Fruit fly (Drosophila melanogaster) whole organism, prepupa: ENCODE results near the gene vers.

Source experiments
- Blimp-1 ChIP-seq: fragments of 200-800 bp; sonication (Bioruptor generic); optimal IDR thresholded peaks from 3 replicates; lab custom pipeline; 2017; ENCODE audit warnings: missing biosample characterization, missing genetic modification characterization, mild to moderate bottlenecking, moderate library complexity, missing genetic modification reagents
- CG10669 ChIP-seq: fragments of 200-800 bp; sonication (Bioruptor generic); optimal IDR thresholded peaks from 3 replicates; lab custom pipeline; 2018; ENCODE audit warnings: missing biosample characterization, mild to moderate bottlenecking, missing genetic modification characterization, moderate library complexity
- CG11294 ChIP-seq: fragments of 200-800 bp; sonication (Bioruptor generic); IDR thresholded peaks from 2 replicates; pipeline ENCODE4 v1.3.6; 2022; ENCODE audit warnings: missing biosample characterization, missing genetic modification characterization
- CG11762 ChIP-seq: fragments of 200-800 bp; sonication (Bioruptor generic); optimal IDR thresholded peaks from 3 replicates; lab custom pipeline; 2016; ENCODE audit warnings: missing biosample characterization, missing genetic modification characterization; ENCODE audit not compliant: insufficient read depth
- CG11902 ChIP-seq: fragments of 200-800 bp; sonication (Bioruptor generic); optimal IDR thresholded peaks from 3 replicates; lab custom pipeline; 2016; ENCODE audit warnings: missing biosample characterization, missing genetic modification characterization
- CG15336 ChIP-seq: fragments of 200-800 bp; sonication (Bioruptor generic); IDR thresholded peaks from 2 replicates; pipeline ENCODE4 v1.3.6; 2022; ENCODE audit warnings: missing biosample characterization, missing genetic modification characterization
- CG1621 ChIP-seq: fragments of 200-800 bp; sonication (Bioruptor generic); optimal IDR thresholded peaks from 3 replicates; lab custom pipeline; 2018; ENCODE audit warnings: missing biosample characterization, mild to moderate bottlenecking, missing genetic modification characterization
- CG16779 ChIP-seq: fragments of 200-800 bp; sonication (Bioruptor generic); optimal IDR thresholded peaks from 3 replicates; lab custom pipeline; 2017; ENCODE audit warnings: missing biosample characterization, mild to moderate bottlenecking, missing genetic modification characterization
- CG31627 ChIP-seq: fragments of 200-800 bp; sonication (Bioruptor generic); optimal IDR thresholded peaks from 3 replicates; lab custom pipeline; 2016; ENCODE audit warnings: missing biosample characterization, missing genetic modification characterization
- CG32006 ChIP-seq: fragments of 200-800 bp; sonication (Bioruptor generic); optimal IDR thresholded peaks from 3 replicates; lab custom pipeline; 2017; ENCODE audit warnings: missing biosample characterization, mild to moderate bottlenecking, missing genetic modification characterization
- CG34406 ChIP-seq: fragments of 200-800 bp; sonication (Bioruptor generic); optimal IDR thresholded peaks from 3 replicates; lab custom pipeline; 2016; ENCODE audit warnings: missing biosample characterization, missing genetic modification characterization
- CG3919 ChIP-seq: fragments of 200-800 bp; sonication (Bioruptor generic); optimal IDR thresholded peaks from 3 replicates; lab custom pipeline; 2016; ENCODE audit warnings: missing biosample characterization, missing genetic modification characterization
- CG6163 ChIP-seq: fragments of 200-800 bp; sonication (Bioruptor generic); IDR thresholded peaks from 3 replicates; pipeline ENCODE4 v1.3.6; 2022; ENCODE audit warnings: missing biosample characterization, missing genetic modification characterization
- CG6276 ChIP-seq: fragments of 200-800 bp; sonication (Bioruptor generic); optimal IDR thresholded peaks from 2 replicates; lab custom pipeline; 2017; ENCODE audit warnings: missing biosample characterization, mild to moderate bottlenecking, missing genetic modification characterization
- CG6792 ChIP-seq: fragments of 200-800 bp; sonication (Bioruptor generic); optimal IDR thresholded peaks from 3 replicates; lab custom pipeline; 2016; ENCODE audit warnings: missing biosample characterization, missing genetic modification characterization
- CG6808 ChIP-seq: fragments of 200-800 bp; sonication (Bioruptor generic); optimal IDR thresholded peaks from 3 replicates; lab custom pipeline; 2017; ENCODE audit warnings: missing biosample characterization, missing genetic modification characterization, mild to moderate bottlenecking, moderate library complexity, missing genetic modification reagents
- CG6854 ChIP-seq: fragments of 200-800 bp; sonication (Bioruptor generic); optimal IDR thresholded peaks from 2 replicates; lab custom pipeline; 2017; ENCODE audit warnings: missing biosample characterization, mild to moderate bottlenecking, missing genetic modification characterization
- CG7368 ChIP-seq: fragments of 200-800 bp; sonication (Bioruptor generic); optimal IDR thresholded peaks from 3 replicates; lab custom pipeline; 2016; ENCODE audit warnings: missing biosample characterization, missing genetic modification characterization
- CG8119 ChIP-seq: fragments of 200-800 bp; sonication (Bioruptor generic); IDR thresholded peaks from 3 replicates; pipeline ENCODE4 v1.3.6; 2022; ENCODE audit warnings: missing biosample characterization, missing genetic modification characterization
- CG8319 ChIP-seq: fragments of 200-800 bp; sonication (Bioruptor generic); optimal IDR thresholded peaks from 3 replicates; lab custom pipeline; 2016; ENCODE audit warnings: missing biosample characterization, missing genetic modification characterization
- CG8632 ChIP-seq: fragments of 200-800 bp; sonication (Bioruptor generic); optimal IDR thresholded peaks from 3 replicates; lab custom pipeline; 2016; ENCODE audit warnings: missing biosample characterization, missing genetic modification characterization
- Eip75B ChIP-seq: fragments of 200-800 bp; sonication (Bioruptor generic); optimal IDR thresholded peaks from 3 replicates; lab custom pipeline; 2016; ENCODE audit warnings: missing biosample characterization, missing genetic modification characterization
- Eip93F ChIP-seq: fragments of 200-800 bp; sonication (Bioruptor generic); optimal IDR thresholded peaks from 2 replicates; lab custom pipeline; 2016; ENCODE audit warnings: missing biosample characterization, mild to moderate bottlenecking, missing genetic modification characterization
- Ets96B ChIP-seq: fragments of 200-800 bp; optimal IDR thresholded peaks from 2 replicates; lab custom pipeline; 2019; ENCODE audit warnings: missing biosample characterization, mild to moderate bottlenecking, missing genetic modification characterization, moderate library complexity
- Gug ChIP-seq: fragments of 200-800 bp; sonication (Bioruptor generic); IDR thresholded peaks from 2 replicates; pipeline ENCODE4 v1.3.6; 2022; ENCODE audit warnings: missing biosample characterization, missing genetic modification characterization
- Hr38 ChIP-seq: sonication (Bioruptor generic); optimal IDR thresholded peaks from 2 replicates; lab custom pipeline; 2016; ENCODE audit warnings: missing biosample characterization, missing genetic modification characterization
- Hr39 ChIP-seq: fragments of 200-800 bp; sonication (Bioruptor generic); optimal IDR thresholded peaks from 2 replicates; lab custom pipeline; 2016; ENCODE audit warnings: missing biosample characterization, missing genetic modification characterization
- Hr4 ChIP-seq: fragments of 200-800 bp; sonication (Bioruptor generic); optimal IDR thresholded peaks from 3 replicates; lab custom pipeline; 2016; ENCODE audit warnings: missing biosample characterization, missing genetic modification characterization
- Lpt ChIP-seq: fragments of 200-800 bp; sonication (Bioruptor generic); optimal IDR thresholded peaks from 3 replicates; lab custom pipeline; 2016; ENCODE audit warnings: missing biosample characterization, missing genetic modification characterization
- Met ChIP-seq: fragments of 200-800 bp; sonication (Bioruptor generic); optimal IDR thresholded peaks from 3 replicates; lab custom pipeline; 2016; ENCODE audit warnings: missing biosample characterization, missing genetic modification characterization
- Smox ChIP-seq: fragments of 200-800 bp; sonication (Bioruptor generic); optimal IDR thresholded peaks from 3 replicates; lab custom pipeline; 2016; ENCODE audit warnings: missing biosample characterization, missing genetic modification characterization
- Sox102F ChIP-seq: fragments of 200-800 bp; sonication (Bioruptor generic); optimal IDR thresholded peaks from 2 replicates; lab custom pipeline; 2016; ENCODE audit warnings: missing biosample characterization, mild to moderate bottlenecking, missing genetic modification characterization
- Sox14 ChIP-seq: fragments of 200-800 bp; sonication (Bioruptor generic); optimal IDR thresholded peaks from 3 replicates; lab custom pipeline; 2016; ENCODE audit warnings: missing biosample characterization, missing genetic modification characterization
- Sox15 ChIP-seq: fragments of 200-800 bp; sonication (Bioruptor generic); optimal IDR thresholded peaks from 3 replicates; lab custom pipeline; 2016; ENCODE audit warnings: missing biosample characterization, missing genetic modification characterization
- achi ChIP-seq: fragments of 200-800 bp; sonication (Bioruptor generic); optimal IDR thresholded peaks from 3 replicates; lab custom pipeline; 2016; ENCODE audit warnings: missing biosample characterization, missing genetic modification characterization
- acj6 ChIP-seq: fragments of 200-800 bp; sonication (Bioruptor generic); optimal IDR thresholded peaks from 3 replicates; lab custom pipeline; 2016; ENCODE audit warnings: missing biosample characterization, missing genetic modification characterization
- cyc ChIP-seq: fragments of 200-800 bp; sonication (Bioruptor generic); optimal IDR thresholded peaks from 3 replicates; lab custom pipeline; 2016; ENCODE audit warnings: missing biosample characterization, missing genetic modification characterization
- dac ChIP-seq: fragments of 200-800 bp; sonication (Bioruptor generic); optimal IDR thresholded peaks from 2 replicates; lab custom pipeline; 2017; ENCODE audit warnings: missing biosample characterization, mild to moderate bottlenecking, missing genetic modification characterization
- dsx ChIP-seq: fragments of 200-800 bp; optimal IDR thresholded peaks from 3 replicates; lab custom pipeline; 2019; ENCODE audit warnings: missing biosample characterization, mild to moderate bottlenecking, missing genetic modification characterization, moderate library complexity; ENCODE audit not compliant: poor library complexity, severe bottlenecking
- lz ChIP-seq: fragments of 200-800 bp; sonication (Bioruptor generic); optimal IDR thresholded peaks from 3 replicates; lab custom pipeline; 2016; ENCODE audit warnings: missing biosample characterization, missing genetic modification characterization
- net ChIP-seq: fragments of 200-800 bp; sonication (Bioruptor generic); optimal IDR thresholded peaks from 3 replicates; lab custom pipeline; 2016; ENCODE audit warnings: missing biosample characterization, missing genetic modification characterization
- pdm3 ChIP-seq: fragments of 200-800 bp; sonication (Bioruptor generic); optimal IDR thresholded peaks from 3 replicates; lab custom pipeline; 2016; ENCODE audit warnings: missing biosample characterization, missing genetic modification characterization
- salr ChIP-seq, 2 experiments: fragments of 200-800 bp; sonication (Bioruptor generic); optimal IDR thresholded peaks; 3 replicates each; lab custom pipeline; 2016 to 2018; ENCODE audit warnings: missing biosample characterization in 2 of 2, missing genetic modification characterization in 2 of 2, mild to moderate bottlenecking in 1 of 2
- spab ChIP-seq: fragments of 200-800 bp; sonication (Bioruptor generic); optimal IDR thresholded peaks from 2 replicates; lab custom pipeline; 2017; ENCODE audit warnings: missing biosample characterization, mild to moderate bottlenecking, missing genetic modification characterization, missing genetic modification reagents
- ss ChIP-seq, 2 experiments: fragments of 200-800 bp; sonication (Bioruptor generic); optimal IDR thresholded peaks; 2 replicates in 1 of 2; 3 replicates in 1 of 2; lab custom pipeline; 2017 to 2018; ENCODE audit warnings: mild to moderate bottlenecking in 2 of 2, missing biosample characterization in 2 of 2, missing genetic modification characterization in 2 of 2, moderate library complexity in 1 of 2
- topi ChIP-seq: fragments of 200-800 bp; sonication (Bioruptor generic); optimal IDR thresholded peaks from 3 replicates; lab custom pipeline; 2016; ENCODE audit warnings: missing biosample characterization, missing genetic modification characterization

Gene vers

DNA sequence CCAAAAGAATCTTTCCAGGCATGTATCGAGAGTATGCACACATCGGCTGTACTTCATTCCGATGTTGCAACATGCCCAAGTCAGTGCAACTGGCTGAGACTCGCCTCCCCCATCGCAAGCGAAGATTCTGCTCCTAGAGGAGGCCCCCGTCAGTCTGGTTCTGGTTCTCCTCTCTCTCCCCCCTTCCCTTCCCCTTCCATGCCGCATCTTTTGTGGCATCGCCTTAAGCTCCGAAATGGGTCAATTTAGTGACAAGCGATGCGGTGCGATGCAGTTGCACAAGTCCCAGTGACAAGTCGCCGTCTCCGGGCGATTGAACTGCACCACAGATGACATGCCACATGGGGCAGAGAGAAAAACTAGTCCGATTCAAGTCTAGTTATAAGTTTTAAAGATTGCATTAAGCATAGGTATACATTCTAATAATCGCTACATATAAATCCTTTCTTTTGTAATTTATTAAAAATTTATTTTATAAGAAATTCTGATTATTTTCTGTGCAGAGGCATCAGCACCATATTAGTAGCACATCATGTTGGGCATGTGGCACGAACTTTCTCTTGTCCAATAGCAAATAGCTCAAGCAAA lies 6.8 kb upstream of the vers start (continued):
- no peak for TF ChIP-seq lz (GFP tag; lab: Kevin White, UChicago)
- peak; percentile 55 for TF ChIP-seq achi (GFP tag; lab: Kevin White, UChicago)
- no peak for TF ChIP-seq CG6792 (GFP tag; lab: Kevin White, UChicago)
- TF ChIP-seq Hr39 (GFP tag; lab: Kevin White, UChicago): no peak

- TF ChIP-seq Eip93F (GFP tag; lab: Kevin White, UChicago): peak; percentile 17
- TF ChIP-seq Sox14 (GFP tag; lab: Kevin White, UChicago): peak; percentile 77
- peak; percentile 80 for TF ChIP-seq CG32006 (GFP tag; lab: Kevin White, UChicago)
- TF ChIP-seq pdm3 (GFP tag; lab: Kevin White, UChicago): peak; percentile 57
- TF ChIP-seq Blimp-1 (GFP tag; lab: Kevin White, UChicago): peak; percentile 73
- TF ChIP-seq acj6 (GFP tag; lab: Kevin White, UChicago): peak; percentile 83
- TF ChIP-seq CG6276 (GFP tag; lab: Kevin White, UChicago): peak; percentile 59
- TF ChIP-seq CG11294: peak; percentile 39; the same call in 1 of the 2 replicates
- TF ChIP-seq dac: peak; percentile 4
- TF ChIP-seq CG11762 (GFP tag; lab: Kevin White, UChicago): peak; percentile 59
- peak; percentile 78 for TF ChIP-seq Smox
- peak; percentile 72 for TF ChIP-seq Sox102F (GFP tag; lab: Kevin White, UChicago)
- peak; percentile 87 for TF ChIP-seq Met (GFP tag; lab: Kevin White, UChicago)
- peak; percentile 72 for TF ChIP-seq CG15336 (GFP tag; lab: Robert Waterston, UW)
- no peak for TF ChIP-seq Hr38
- peak; percentile 82 for TF ChIP-seq Ets96B (tag; lab: Kevin White, UChicago)
- peak; percentile 80 for TF ChIP-seq achi (GFP tag; lab: Kevin White, UChicago)
- TF ChIP-seq CG8319 (GFP tag; lab: Kevin White, UChicago): peak; percentile 60
- TF ChIP-seq CG1621 (tag; lab: Kevin White, UChicago): peak; percentile 21
- peak; percentile 47 for TF ChIP-seq CG11902 (GFP tag; lab: Kevin White, UChicago)
- peak; percentile 69 for TF ChIP-seq CG10669 (GFP tag; lab: Kevin White, UChicago)
- peak; percentile 81 for TF ChIP-seq CG31627
- peak; percentile 94 for TF ChIP-seq CG6854
- TF ChIP-seq ss (GFP tag; optimal IDR thresholded peaks at IDR 0.05; lab: Kevin White, UChicago): peak; percentile 69 to 70
- TF ChIP-seq dsx (GFP tag; lab: Kevin White, UChicago): peak; percentile 83
- peak; percentile 45 for TF ChIP-seq Lpt (GFP tag; lab: Kevin White, UChicago)
- peak; percentile 35 for TF ChIP-seq Hr4
- TF ChIP-seq cyc (GFP tag; lab: Kevin White, UChicago): peak; percentile 77
- TF ChIP-seq CG6808 (GFP tag; lab: Kevin White, UChicago): peak; percentile 62
- peak; percentile 13 for TF ChIP-seq CG16779 (tag; lab: Kevin White, UChicago)
- peak; percentile 15 to 83 for TF ChIP-seq salr (GFP tag; optimal IDR thresholded peaks at IDR 0.05; lab: Kevin White, UChicago)
- peak; percentile 78 for TF ChIP-seq CG3919
- TF ChIP-seq spab: peak; percentile 63
- peak; percentile 65 for TF ChIP-seq Sox15 (GFP tag; lab: Kevin White, UChicago)
- TF ChIP-seq CG34406 (GFP tag; lab: Kevin White, UChicago): peak; percentile 84
- TF ChIP-seq CG7368 (GFP tag; lab: Kevin White, UChicago): peak; percentile 58
- peak; percentile 82 for TF ChIP-seq topi (GFP tag; lab: Kevin White, UChicago)
- TF ChIP-seq CG6163: peak; percentile 63
- peak; percentile 75 for TF ChIP-seq CG8119
- peak; percentile 79 for TF ChIP-seq net (GFP tag; lab: Kevin White, UChicago)
- peak; percentile 87 for TF ChIP-seq CG8632
- peak; percentile 65 for TF ChIP-seq Eip75B (GFP tag; lab: Kevin White, UChicago)
- TF ChIP-seq Gug (GFP tag; lab: Robert Waterston, UW): peak; percentile 63; the same call in 1 of the 2 replicates
Measured at dm6 chr3L:12111081-12111958, 4.6 kb upstream of the vers start.
